Worm (Caenorhabditis elegans) whole organism, late embryonic: ENCODE measurements around the gene Y49F6B.8.

Source experiments
- C38D4.7 ChIP-seq: fragments of 200-800 bp; sonication (Bioruptor generic); optimal IDR thresholded peaks from 2 replicates; lab custom pipeline; 2018; ENCODE audit warnings: mild to moderate bottlenecking, missing genetic modification characterization, moderate library complexity, missing compliant biosample characterization
- F13H6.1 ChIP-seq: sonication (generic microtip); optimal IDR thresholded peaks from 2 replicates; lab custom pipeline; 2016; ENCODE audit warnings: missing genetic modification characterization, missing compliant biosample characterization
- K02D7.2 ChIP-seq: sonication (generic microtip); optimal IDR thresholded peaks from 2 replicates; lab custom pipeline; 2017; ENCODE audit warnings: mild to moderate bottlenecking, missing genetic modification characterization, missing compliant biosample characterization
- ceh-14 ChIP-seq: sonication (generic microtip); optimal IDR thresholded peaks from 2 replicates; lab custom pipeline; 2016; ENCODE audit warnings: missing genotype, missing genetic modification characterization, missing compliant biosample characterization
- ceh-22 ChIP-seq: sonication (generic microtip); optimal IDR thresholded peaks from 2 replicates; lab custom pipeline; 2017; ENCODE audit warnings: missing biosample characterization, missing genetic modification characterization
- ceh-31 ChIP-seq: sonication (generic microtip); optimal IDR thresholded peaks from 2 replicates; lab custom pipeline; 2016; ENCODE audit warnings: missing genetic modification characterization, missing compliant biosample characterization
- ceh-6 ChIP-seq: fragments of 200-800 bp; sonication (Bioruptor generic); optimal IDR thresholded peaks from 2 replicates; lab custom pipeline; 2018; ENCODE audit warnings: mild to moderate bottlenecking, missing genetic modification characterization, missing compliant biosample characterization
- che-1 ChIP-seq: sonication (generic microtip); optimal IDR thresholded peaks from 2 replicates; lab custom pipeline; 2016; ENCODE audit warnings: mild to moderate bottlenecking, missing genetic modification characterization, missing compliant biosample characterization
- dmd-4 ChIP-seq: sonication (generic microtip); optimal IDR thresholded peaks from 2 replicates; lab custom pipeline; 2016; ENCODE audit warnings: borderline replicate concordance, missing genetic modification characterization, missing compliant biosample characterization
- dve-1 ChIP-seq: sonication (generic microtip); optimal IDR thresholded peaks from 2 replicates; lab custom pipeline; 2017; ENCODE audit warnings: antibody characterized with exemption, mild to moderate bottlenecking, missing genetic modification characterization, missing compliant biosample characterization
- elt-2 ChIP-seq: sonication (generic microtip); optimal IDR thresholded peaks from 2 replicates; lab custom pipeline; 2016; ENCODE audit warnings: missing genetic modification reagents, missing genetic modification characterization, missing compliant biosample characterization
- elt-4 ChIP-seq: sonication (generic microtip); optimal IDR thresholded peaks from 2 replicates; lab custom pipeline; 2016; ENCODE audit warnings: missing genetic modification characterization, missing compliant biosample characterization
- eyg-1 ChIP-seq: sonication (generic microtip); optimal IDR thresholded peaks from 2 replicates; lab custom pipeline; 2016; ENCODE audit warnings: missing genotype, missing genetic modification characterization, missing compliant biosample characterization
- fax-1 ChIP-seq: sonication (generic microtip); optimal IDR thresholded peaks from 2 replicates; lab custom pipeline; 2016; ENCODE audit warnings: missing genotype, missing genetic modification characterization, missing compliant biosample characterization
- fkh-10 ChIP-seq: fragments of 150-350 bp; optimal IDR thresholded peaks from 2 replicates; lab custom pipeline; 2014; ENCODE audit warnings: missing biosample characterization, missing genetic modification reagents, missing genetic modification characterization
- hlh-15 ChIP-seq: sonication (generic microtip); optimal IDR thresholded peaks from 2 replicates; lab custom pipeline; 2016; ENCODE audit warnings: missing genetic modification characterization, missing compliant biosample characterization
- hlh-30 ChIP-seq: sonication (generic microtip); optimal IDR thresholded peaks from 2 replicates; lab custom pipeline; 2017; ENCODE audit warnings: antibody characterized with exemption, missing genetic modification characterization, missing compliant biosample characterization; ENCODE audit not compliant: insufficient read depth
- madf-2 ChIP-seq: sonication (generic microtip); optimal IDR thresholded peaks from 2 replicates; lab custom pipeline; 2017; ENCODE audit warnings: missing genetic modification characterization, missing compliant biosample characterization
- nhr-11 ChIP-seq: fragments of 150-350 bp; optimal IDR thresholded peaks from 2 replicates; lab custom pipeline; 2014; ENCODE audit warnings: missing biosample characterization, missing genetic modification characterization
- pax-1 ChIP-seq: fragments of 150-350 bp; optimal IDR thresholded peaks from 2 replicates; lab custom pipeline; 2014; ENCODE audit warnings: missing biosample characterization, missing genetic modification characterization
- pros-1 ChIP-seq: fragments of 150-350 bp; optimal IDR thresholded peaks from 2 replicates; lab custom pipeline; 2014; ENCODE audit warnings: missing biosample characterization, missing genetic modification reagents, missing genetic modification characterization
- ref-2 ChIP-seq: sonication (generic microtip); optimal IDR thresholded peaks from 2 replicates; lab custom pipeline; 2016; ENCODE audit warnings: missing genetic modification characterization, missing compliant biosample characterization
- sox-2 ChIP-seq: fragments of 200-800 bp; sonication (Bioruptor generic); IDR thresholded peaks from 2 replicates; pipeline ENCODE4 v1.3.6; 2022; ENCODE audit warnings: missing genetic modification reagents, missing genetic modification characterization, missing compliant biosample characterization
- tbx-2 ChIP-seq: sonication (generic microtip); optimal IDR thresholded peaks from 2 replicates; lab custom pipeline; 2016; ENCODE audit warnings: missing genetic modification characterization, missing compliant biosample characterization
- tbx-7 ChIP-seq: sonication (generic microtip); optimal IDR thresholded peaks from 2 replicates; lab custom pipeline; 2016; ENCODE audit warnings: missing genotype, missing genetic modification characterization, missing compliant biosample characterization
- ttx-3 ChIP-seq: sonication (generic microtip); optimal IDR thresholded peaks from 2 replicates; lab custom pipeline; 2016; ENCODE audit warnings: missing genetic modification reagents, missing genetic modification characterization, missing compliant biosample characterization
- unc-42 ChIP-seq: sonication (generic microtip); optimal IDR thresholded peaks from 2 replicates; lab custom pipeline; 2016; ENCODE audit warnings: missing genotype, missing genetic modification characterization, missing compliant biosample characterization
- unc-55 ChIP-seq: sonication (generic microtip); optimal IDR thresholded peaks from 2 replicates; lab custom pipeline; 2017; ENCODE audit warnings: missing biosample characterization, missing genetic modification reagents, missing genetic modification characterization
- ztf-16 ChIP-seq: sonication (generic microtip); optimal IDR thresholded peaks from 2 replicates; lab custom pipeline; 2017; ENCODE audit warnings: missing genetic modification characterization, missing compliant biosample characterization

Y49F6B.8 gene

DNA sequence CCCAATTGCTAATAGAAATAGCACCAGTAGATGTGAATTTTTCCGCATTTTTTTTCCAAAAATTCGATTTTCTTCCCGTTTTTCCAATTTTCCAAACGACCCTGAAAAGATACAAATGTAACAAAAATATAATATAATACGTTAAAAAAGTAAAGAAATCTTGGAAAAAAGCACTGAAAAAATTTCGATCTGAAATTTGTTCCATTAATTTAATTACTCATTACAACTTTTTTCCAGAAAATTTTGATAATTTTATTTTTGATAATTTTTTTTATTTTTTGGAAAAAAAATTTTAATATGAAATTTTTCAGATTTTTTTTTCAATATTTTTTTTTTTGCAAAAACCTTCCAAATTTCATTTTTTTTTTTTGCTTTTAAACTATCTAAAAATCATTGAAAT is 45.1 kb downstream of the Y49F6B.8 start, which contains the start of gene skpo-2:
TSS of gene skpo-2 (minus strand) at position 101 of the 400 bp plus-strand sequence.
- no peak for TF ChIP-seq hlh-30 (tag; lab: Kevin White, UChicago)
- no peak for TF ChIP-seq tbx-2
- no peak for TF ChIP-seq fax-1 (tag; lab: Kevin White, UChicago)
- TF ChIP-seq C38D4.7 (GFP tag; lab: Kevin White, UChicago) = no peak
- no peak for TF ChIP-seq F13H6.1 (tag; lab: Kevin White, UChicago)
- no peak for TF ChIP-seq madf-2 (tag; lab: Kevin White, UChicago)
- no peak for TF ChIP-seq eyg-1 (tag; lab: Kevin White, UChicago)
- TF ChIP-seq ttx-3 (tag; lab: Kevin White, UChicago) = no peak
- no peak for TF ChIP-seq elt-4 (tag; lab: Kevin White, UChicago)
- TF ChIP-seq hlh-15 = no peak
- no peak for TF ChIP-seq che-1 (tag; lab: Kevin White, UChicago)
- TF ChIP-seq ceh-31 = no peak
- TF ChIP-seq unc-42 (tag; lab: Kevin White, UChicago) = no peak
- TF ChIP-seq nhr-11 (tag; lab: Kevin White, UChicago) = no peak

- TF ChIP-seq ceh-31 (no peak), dmd-4 (tag; lab: Kevin White, UChicago) (no peak), tbx-7 (no peak), ceh-14 (tag; lab: Kevin White, UChicago) (no peak), ceh-6 (GFP tag; lab: Kevin White, UChicago) (no peak), unc-55 (GFP tag; lab: Kevin White, UChicago) (no peak), ref-2 (tag; lab: Kevin White, UChicago) (no peak), unc-42 (tag; lab: Kevin White, UChicago) (no peak), fkh-10 (no peak), elt-2 (tag; lab: Kevin White, UChicago) (no peak), dve-1 (tag; lab: Kevin White, UChicago) (no peak), ztf-16 (tag; lab: Kevin White, UChicago) (no peak), pax-1 (tag; lab: Kevin White, UChicago) (no peak), ceh-22 (tag; lab: Kevin White, UChicago) (no peak), K02D7.2 (tag; lab: Kevin White, UChicago) (no peak), pros-1 (tag; lab: Kevin White, UChicago) (no peak)
Measured at ce11 chrII:3434893-3435503, 46.5 kb downstream of the Y49F6B.8 start.

ce11 chrII:3429400-3429799 is 52.1 kb downstream of the Y49F6B.8 start, which contains the start of gene C16C8.18:
Gene C16C8.18 (plus strand): TSS chrII:3429700.
- no peak for TF ChIP-seq sox-2 (GFP tag; lab: Robert Waterston, UW)
